Fruit fly (Drosophila melanogaster) Kc167 (cell line): ENCODE measurements around the gene Inx7.

Experiments used
- Myc ChIP-seq: fragments of >200 bp; optimal IDR thresholded peaks from 2 replicates; lab custom pipeline; 2017; ENCODE audit warnings: missing external identifiers
- psq ChIP-seq: fragments of >200 bp; optimal IDR thresholded peaks from 2 replicates; lab custom pipeline; 2017; ENCODE audit warnings: missing external identifiers

dm6 chrX:6973340-6973739 is 20.1 kb downstream of the Inx7 start, which contains the start of gene CG3040:
- TF ChIP-seq Myc (lab: Kevin White, UChicago) (no peak), psq (no peak)
